Worm (Caenorhabditis elegans): ENCODE results near the gene mfsd-13.2.

The mfsd-13.2 gene

ce11 chrII:7151969-7152631 is 13.5 kb downstream of the mfsd-13.2 start, which contains the start of gene fust-1 (continued):
- TF ChIP-seq dpl-1 (GFP tag; optimal IDR thresholded peaks at IDR 0.05) (peak; percentile 67), tlf-1 (GFP tag; optimal IDR thresholded peaks at IDR 0.05) (peak; percentile 95), F49E8.2 (tag; optimal IDR thresholded peaks at IDR 0.05; ENCODE audit: insufficient read depth) (peak; percentile 83), lin-54 (GFP tag; optimal IDR thresholded peaks at IDR 0.05) (peak; percentile 96), cebp-2 (GFP tag; IDR thresholded peaks at IDR 0.05) (0 out of 2 replicates have a peak, but pooled peaks have one; percentile 60), ceh-27 (GFP tag; optimal IDR thresholded peaks at IDR 0.05) (peak; percentile 90), dpff-1 (tag; optimal IDR thresholded peaks at IDR 0.05) (no peak), ZK185.1 (tag; optimal IDR thresholded peaks at IDR 0.05; ENCODE audit: poor library complexity, severe bottlenecking) (peak; percentile 94), mxl-1 (tag; optimal IDR thresholded peaks at IDR 0.05) (no peak), K11D2.4 (GFP tag; IDR thresholded peaks at IDR 0.05) (peak; percentile 97), lin-40 (tag; optimal IDR thresholded peaks at IDR 0.05) (peak; percentile 97)

ce11 chrII:7148099-7148498 is 17.6 kb downstream of the mfsd-13.2 start, which contains the start of gene T07F8.1:
Gene T07F8.1, plus strand, starts transcription at chrII:7148399.
- TF ChIP-seq snpc-1.1 (tag; optimal IDR thresholded peaks at IDR 0.05; ENCODE audit: insufficient read depth) = no peak
- no peak for TF ChIP-seq ztf-3 (GFP tag; optimal IDR thresholded peaks at IDR 0.05)
- TF ChIP-seq nfyb-1 (GFP tag; IDR thresholded peaks at IDR 0.05) = no peak
- no peak for TF ChIP-seq let-526 (GFP tag; IDR thresholded peaks at IDR 0.05)
- no peak for TF ChIP-seq hrde-1 (tag; optimal IDR thresholded peaks at IDR 0.05; ENCODE audit: borderline replicate concordance)
- no peak for TF ChIP-seq C06A6.2 (GFP tag; conservative IDR thresholded peaks at IDR 0.05)
- no peak for TF ChIP-seq nhr-27 (tag; optimal IDR thresholded peaks at IDR 0.05)
- no peak for TF ChIP-seq egl-44 (GFP tag; IDR thresholded peaks at IDR 0.05)
- TF ChIP-seq dpff-1 (tag; optimal IDR thresholded peaks at IDR 0.05) = no peak
- TF ChIP-seq F37B4.10 (GFP tag; IDR thresholded peaks at IDR 0.05) = no peak
- no peak for TF ChIP-seq ccch-3 (GFP tag; optimal IDR thresholded peaks at IDR 0.05)
- TF ChIP-seq T26A5.8 (tag; optimal IDR thresholded peaks at IDR 0.05) = no peak
- no peak for TF ChIP-seq F22D6.2 (tag; optimal IDR thresholded peaks at IDR 0.05)
- no peak for TF ChIP-seq ceh-79 (tag; optimal IDR thresholded peaks at IDR 0.05)
- no peak for TF ChIP-seq tbp1 (GFP tag; optimal IDR thresholded peaks at IDR 0.05)
- TF ChIP-seq xnd-1 (tag; optimal IDR thresholded peaks at IDR 0.05) = no peak

- TF ChIP-seq madf-8 (GFP tag; conservative IDR thresholded peaks at IDR 0.05) (peak; percentile 70), snpc-1.1 (tag; optimal IDR thresholded peaks at IDR 0.05; ENCODE audit: insufficient read depth) (peak; percentile 65), xnd-1 (tag; optimal IDR thresholded peaks at IDR 0.05) (peak; percentile 51), hrde-1 (tag; optimal IDR thresholded peaks at IDR 0.05; ENCODE audit: borderline replicate concordance) (peak; percentile 46), die-1 (tag; optimal IDR thresholded peaks at IDR 0.05) (no peak), cebp-2 (GFP tag; IDR thresholded peaks at IDR 0.05) (no peak), D2030.7 (GFP tag; IDR thresholded peaks at IDR 0.05) (peak; percentile 60), snpc-1.3 (tag; optimal IDR thresholded peaks at IDR 0.05; ENCODE audit: insufficient read depth) (peak; percentile 73), ztf-26 (tag; optimal IDR thresholded peaks at IDR 0.05) (no peak), ceh-91 (GFP tag; IDR thresholded peaks at IDR 0.05) (peak; percentile 78), F49E8.2 (tag; optimal IDR thresholded peaks at IDR 0.05; ENCODE audit: insufficient read depth) (peak; percentile 70), mcd-1 (GFP tag; IDR thresholded peaks at IDR 0.05) (peak; percentile 88; the same call in 1 of the 2 replicates), tlf-1 (GFP tag; optimal IDR thresholded peaks at IDR 0.05) (peak; percentile 55), athp-1 (tag; optimal IDR thresholded peaks at IDR 0.05) (no peak), hmg-1.2 (GFP tag; IDR thresholded peaks at IDR 0.05) (peak; percentile 53; the same call in 1 of the 2 replicates), snpc-4 (GFP tag; optimal IDR thresholded peaks at IDR 0.05) (peak; percentile 18), snpc-4 (tag; optimal IDR thresholded peaks at IDR 0.05) (peak in 2 of 4 experiments; percentile 28 to 32), ets-4 (GFP tag; optimal IDR thresholded peaks at IDR 0.05) (no peak), him-1 (tag; optimal IDR thresholded peaks at IDR 0.05) (peak; percentile 75), nhr-120 (GFP tag; IDR thresholded peaks at IDR 0.05) (no peak), ekl-4 (GFP tag; IDR thresholded peaks at IDR 0.05) (0 out of 2 replicates have a peak, but pooled peaks have one; percentile 17), F33H1.4 (GFP tag; IDR thresholded peaks at IDR 0.05) (peak; percentile 61), lin-40 (tag; optimal IDR thresholded peaks at IDR 0.05) (peak; percentile 27), pha-4 (tag; optimal IDR thresholded peaks at IDR 0.05) (no peak), lin-35 (GFP tag; optimal IDR thresholded peaks at IDR 0.05) (peak in 1 of 3 experiments; percentile 76)
These were observed 18.1 kb downstream of the mfsd-13.2 start for ce11 chrII:7147550-7147949.
